Fruit fly (Drosophila melanogaster) whole organism, adult: Measurements from ENCODE around the gene Pop5.

ENCODE experiments used
- CG11617 ChIP-seq: fragments of 200-800 bp; sonication (Bioruptor generic); optimal IDR thresholded peaks from 2 replicates; lab custom pipeline; 2017; ENCODE audit warnings: mild to moderate bottlenecking, missing biosample characterization, missing genetic modification reagents, missing genetic modification characterization
- CG12768 ChIP-seq: fragments of 200-800 bp; sonication (Bioruptor generic); optimal IDR thresholded peaks from 2 replicates; lab custom pipeline; 2017; ENCODE audit warnings: missing biosample characterization, missing genetic modification characterization, mild to moderate bottlenecking, moderate library complexity, missing genetic modification reagents
- CG14711 ChIP-seq: fragments of 200-800 bp; sonication (Bioruptor generic); optimal IDR thresholded peaks from 2 replicates; lab custom pipeline; 2018; ENCODE audit warnings: missing biosample characterization, mild to moderate bottlenecking, missing genetic modification characterization, moderate library complexity
- CG1620 ChIP-seq: fragments of 200-800 bp; sonication (Bioruptor generic); optimal IDR thresholded peaks from 2 replicates; lab custom pipeline; 2016; ENCODE audit warnings: missing biosample characterization, missing genetic modification characterization
- CG33017 ChIP-seq: fragments of 200-800 bp; sonication (Bioruptor generic); optimal IDR thresholded peaks from 2 replicates; lab custom pipeline; 2018; ENCODE audit warnings: missing biosample characterization, mild to moderate bottlenecking, missing genetic modification characterization, moderate library complexity
- CG5204 ChIP-seq: fragments of 200-800 bp; sonication (Bioruptor generic); optimal IDR thresholded peaks from 2 replicates; lab custom pipeline; 2016; ENCODE audit warnings: missing biosample characterization, missing genetic modification characterization
- CG7045 ChIP-seq: fragments of 200-800 bp; sonication (Bioruptor generic); optimal IDR thresholded peaks from 2 replicates; lab custom pipeline; 2017; ENCODE audit warnings: missing biosample characterization, mild to moderate bottlenecking, missing genetic modification characterization
- CG7101 ChIP-seq: fragments of 200-800 bp; sonication (Bioruptor generic); optimal IDR thresholded peaks from 2 replicates; lab custom pipeline; 2018; ENCODE audit warnings: missing biosample characterization, mild to moderate bottlenecking, missing genetic modification characterization, moderate library complexity
- Clk ChIP-seq: fragments of 200-800 bp; sonication (Bioruptor generic); optimal IDR thresholded peaks from 2 replicates; lab custom pipeline; 2017; ENCODE audit warnings: missing biosample characterization, missing genetic modification characterization
- Crg-1 ChIP-seq: fragments of 200-800 bp; sonication (Bioruptor generic); optimal IDR thresholded peaks from 2 replicates; lab custom pipeline; 2016; ENCODE audit warnings: missing biosample characterization, missing genetic modification characterization
- Hr96 ChIP-seq: fragments of 200-800 bp; sonication (Bioruptor generic); optimal IDR thresholded peaks from 2 replicates; lab custom pipeline; 2016; ENCODE audit warnings: missing biosample characterization, missing genetic modification characterization
- Mnt ChIP-seq: fragments of 200-800 bp; sonication (Bioruptor generic); optimal IDR thresholded peaks from 2 replicates; lab custom pipeline; 2016; ENCODE audit warnings: missing biosample characterization, mild to moderate bottlenecking, missing genetic modification characterization
- bab1 ChIP-seq: fragments of 200-800 bp; sonication (Bioruptor generic); optimal IDR thresholded peaks from 3 replicates; lab custom pipeline; 2019; ENCODE audit warnings: missing biosample characterization, mild to moderate bottlenecking, missing genetic modification characterization, moderate library complexity
- cic ChIP-seq: fragments of 200-800 bp; sonication (Bioruptor generic); optimal IDR thresholded peaks from 2 replicates; lab custom pipeline; 2017; ENCODE audit warnings: missing biosample characterization, mild to moderate bottlenecking, missing genetic modification characterization, moderate library complexity
- cnc ChIP-seq, 2 experiments: fragments of >200 bp; optimal IDR thresholded peaks; 2 replicates each; lab custom pipeline; 2017
- kay ChIP-seq: fragments of 200-800 bp; sonication (Bioruptor generic); peaks from one replicate; lab custom pipeline; 2016; ENCODE audit warnings: missing biosample characterization, missing genetic modification characterization, borderline replicate concordance
- ovo ChIP-seq: fragments of 200-800 bp; sonication (Bioruptor generic); optimal IDR thresholded peaks from 2 replicates; lab custom pipeline; 2016; ENCODE audit warnings: missing biosample characterization, missing genetic modification characterization
- pad ChIP-seq: fragments of 200-800 bp; sonication (Bioruptor generic); optimal IDR thresholded peaks from 3 replicates; lab custom pipeline; 2017; ENCODE audit warnings: missing biosample characterization, missing genetic modification characterization, mild to moderate bottlenecking, moderate library complexity, missing genetic modification reagents
- tj ChIP-seq: fragments of 200-800 bp; sonication (Bioruptor generic); optimal IDR thresholded peaks from 3 replicates; lab custom pipeline; 2017; ENCODE audit warnings: missing biosample characterization, mild to moderate bottlenecking, missing genetic modification characterization, moderate library complexity
- toe ChIP-seq: fragments of 200-800 bp; sonication (Bioruptor generic); optimal IDR thresholded peaks from 2 replicates; lab custom pipeline; 2016; ENCODE audit warnings: missing biosample characterization, missing genetic modification characterization

The Pop5 gene

DNA sequence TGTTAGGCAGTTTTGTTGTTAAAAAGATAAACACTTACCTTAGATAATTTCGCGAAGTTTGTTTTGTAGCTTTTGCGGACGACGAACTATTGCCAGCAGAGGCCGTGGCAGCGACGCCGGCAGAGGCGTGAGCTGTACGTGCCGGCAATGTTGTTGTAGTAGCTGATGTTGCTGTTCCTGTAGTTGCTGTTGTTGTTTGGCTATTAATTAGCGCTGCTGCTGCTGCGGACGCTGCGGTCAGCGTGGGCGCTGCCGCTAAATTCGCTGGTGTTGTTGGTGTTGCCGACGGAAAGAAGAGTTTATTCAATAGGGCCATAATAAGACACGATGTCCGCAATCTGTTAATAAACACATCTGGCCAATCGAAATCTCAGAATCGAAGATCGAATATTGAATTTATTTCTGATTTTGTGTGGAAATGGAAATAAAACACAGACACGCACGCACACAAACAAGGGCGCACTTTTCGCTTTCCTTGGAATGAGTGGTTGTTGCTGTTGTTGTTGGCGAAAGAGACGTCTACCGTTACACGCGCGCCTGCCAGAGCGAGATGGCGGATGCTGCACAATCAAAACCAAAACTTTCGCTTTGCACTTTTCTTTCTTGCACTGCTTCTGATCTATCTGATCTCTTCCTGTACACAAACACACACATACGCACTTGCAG, 33.4 kb downstream of the Pop5 start:
- TF ChIP-seq CG33017 (tag; lab: Kevin White, UChicago) (no peak), Mnt (GFP tag; lab: Kevin White, UChicago) (peak; percentile 6), cic (GFP tag; lab: Kevin White, UChicago) (no peak), Hr96 (GFP tag; lab: Kevin White, UChicago) (no peak), Clk (no peak), CG5204 (GFP tag; lab: Kevin White, UChicago) (no peak), CG14711 (no peak), ovo (GFP tag; lab: Kevin White, UChicago) (peak; percentile 60)

DNA sequence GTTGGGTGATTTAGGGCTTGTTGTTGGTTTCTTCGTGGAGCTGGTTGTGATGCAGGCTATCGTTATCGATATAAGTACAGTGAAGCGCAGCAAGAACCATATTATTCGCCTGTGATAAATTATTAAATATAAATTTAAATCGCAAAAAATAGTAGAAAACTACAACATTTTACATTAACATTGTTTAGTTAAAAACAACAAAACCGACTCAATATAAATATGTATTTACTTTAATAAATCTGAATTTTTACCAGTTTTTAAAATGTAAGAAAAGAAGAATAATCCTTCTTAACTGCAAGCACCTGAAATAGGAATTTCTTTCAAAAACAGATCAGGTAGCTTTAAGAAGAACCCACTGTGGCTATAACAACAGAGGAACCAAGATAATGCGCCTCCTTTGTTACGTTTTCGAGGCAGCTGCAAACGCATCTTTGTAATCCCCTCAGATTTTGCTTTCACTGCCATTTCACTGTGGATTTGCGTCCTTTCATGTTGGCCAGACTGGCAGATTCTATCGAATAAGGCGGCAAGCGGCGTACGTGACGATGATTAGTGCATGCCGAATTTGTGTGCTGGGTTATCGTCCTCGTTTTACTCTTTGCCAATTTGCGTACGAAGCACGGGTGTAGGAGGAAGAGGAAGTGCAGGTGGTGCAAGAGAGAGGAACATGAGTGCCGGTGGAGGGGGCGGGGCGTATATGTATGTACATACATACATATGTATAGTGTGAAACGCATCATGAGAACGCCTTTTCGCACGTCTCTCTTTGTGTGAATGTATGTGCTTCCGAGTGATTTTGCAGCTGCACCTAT, 34.1 kb downstream of the Pop5 start:
- TF ChIP-seq toe (no peak), Hr96 (GFP tag; lab: Kevin White, UChicago) (peak; percentile 18), kay (GFP tag; lab: Kevin White, UChicago) (peak; percentile 91), cnc (optimal IDR thresholded peaks at IDR 0.05; lab: Kevin White, UChicago) (peak in 1 of 2 experiments; percentile 19), CG7045 (GFP tag; lab: Kevin White, UChicago) (no peak), cic (GFP tag; lab: Kevin White, UChicago) (peak; percentile 48), CG12768 (GFP tag; lab: Kevin White, UChicago) (peak; percentile 35)

DNA sequence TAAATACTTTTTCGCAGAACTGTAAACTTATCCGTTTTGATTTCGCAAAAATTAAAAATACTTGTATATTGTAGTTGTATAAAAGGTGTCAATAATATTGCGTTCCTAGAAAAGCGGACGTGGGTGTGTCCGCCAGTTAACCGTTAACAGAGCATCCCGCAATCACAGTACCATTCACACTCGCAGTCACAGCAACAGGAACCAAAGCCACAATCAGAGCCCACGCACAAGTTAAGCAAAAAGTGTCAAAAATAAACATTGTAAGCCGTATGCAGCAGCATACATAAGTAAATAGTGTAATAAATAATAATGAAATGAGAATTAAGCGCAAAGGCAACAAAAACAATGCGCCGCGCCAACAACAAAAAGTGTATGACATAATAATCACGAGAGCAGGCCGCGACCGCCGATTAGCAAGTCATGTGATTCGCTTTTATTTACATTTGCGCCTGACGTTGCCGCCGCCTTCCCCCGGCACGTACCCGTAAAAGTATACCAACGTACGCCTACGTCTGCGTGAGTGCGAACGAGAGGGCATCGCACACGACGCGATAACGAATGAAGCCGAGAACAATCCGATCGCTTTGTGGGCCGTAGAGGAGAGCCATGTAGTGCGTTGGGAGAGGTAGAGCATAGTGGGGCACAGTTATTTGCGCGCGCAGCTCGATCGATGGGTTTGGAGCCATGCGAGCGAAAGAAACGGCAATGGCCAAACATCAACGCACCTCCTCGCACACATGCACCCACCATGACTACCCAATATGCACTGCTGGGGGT, 34.9 kb downstream of the Pop5 start:
- TF ChIP-seq cnc (optimal IDR thresholded peaks at IDR 0.05; lab: Kevin White, UChicago) (peak in 1 of 2 experiments; percentile 76), Crg-1 (peak; percentile 2), Clk (peak; percentile 38), pad (GFP tag; lab: Kevin White, UChicago) (peak; percentile 91), kay (GFP tag; lab: Kevin White, UChicago) (no peak), CG33017 (tag; lab: Kevin White, UChicago) (peak; percentile 69), CG11617 (GFP tag; lab: Kevin White, UChicago) (peak; percentile 28), cic (GFP tag; lab: Kevin White, UChicago) (peak; percentile 99), ovo (GFP tag; lab: Kevin White, UChicago) (peak; percentile 82), CG5204 (GFP tag; lab: Kevin White, UChicago) (peak; percentile 53), CG12768 (GFP tag; lab: Kevin White, UChicago) (peak; percentile 92), CG7101 (tag; lab: Kevin White, UChicago) (peak; percentile 44), CG1620 (GFP tag; lab: Kevin White, UChicago) (peak; percentile 17), CG7045 (GFP tag; lab: Kevin White, UChicago) (peak; percentile 53), Mnt (GFP tag; lab: Kevin White, UChicago) (peak; percentile 92), Hr96 (GFP tag; lab: Kevin White, UChicago) (peak; percentile 78), CG14711 (no peak), tj (peak; percentile 92), toe (no peak), bab1 (peak; percentile 74)

DNA sequence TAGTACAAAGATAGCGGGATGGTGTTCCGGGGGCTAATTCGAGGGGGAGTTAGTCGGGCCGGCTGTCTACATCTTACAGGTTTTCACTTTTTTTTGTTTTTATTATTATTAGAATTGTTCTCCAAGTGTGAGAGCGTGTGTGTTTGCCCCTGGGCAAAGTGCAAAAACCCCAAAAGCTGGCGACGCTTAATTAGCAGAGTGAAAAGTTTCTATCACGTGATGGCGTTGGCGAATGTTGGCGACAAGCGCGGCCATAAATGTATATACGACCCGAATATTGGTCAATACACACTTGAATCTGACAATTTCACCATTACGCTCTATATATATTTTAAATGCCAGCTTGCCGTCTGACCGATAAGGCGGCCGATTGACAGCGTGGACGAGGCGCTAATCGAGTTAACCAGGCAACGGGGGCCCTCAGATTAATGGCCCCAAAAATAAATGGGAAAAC, 35.9 kb downstream of the Pop5 start:
- TF ChIP-seq tj = peak; percentile 12
- TF ChIP-seq kay (GFP tag; lab: Kevin White, UChicago) = peak; percentile 63
- no peak for TF ChIP-seq CG7101 (tag; lab: Kevin White, UChicago)
- TF ChIP-seq Hr96 (GFP tag; lab: Kevin White, UChicago) = no peak
- no peak for TF ChIP-seq Crg-1
- TF ChIP-seq bab1 = no peak
- peak; percentile 47 for TF ChIP-seq cic (GFP tag; lab: Kevin White, UChicago)
- TF ChIP-seq CG7045 (GFP tag; lab: Kevin White, UChicago) = no peak
- TF ChIP-seq cnc (optimal IDR thresholded peaks at IDR 0.05; lab: Kevin White, UChicago) = no peak
- no peak for TF ChIP-seq CG11617 (GFP tag; lab: Kevin White, UChicago)
- TF ChIP-seq toe = peak; percentile 9
- TF ChIP-seq pad (GFP tag; lab: Kevin White, UChicago) = no peak
- TF ChIP-seq Clk = no peak
- no peak for TF ChIP-seq CG12768 (GFP tag; lab: Kevin White, UChicago)
- no peak for TF ChIP-seq Mnt (GFP tag; lab: Kevin White, UChicago)
- no peak for TF ChIP-seq CG1620 (GFP tag; lab: Kevin White, UChicago)
- peak; percentile 2 for TF ChIP-seq CG33017 (tag; lab: Kevin White, UChicago)
- no peak for TF ChIP-seq ovo (GFP tag; lab: Kevin White, UChicago)
- no peak for TF ChIP-seq CG14711
- TF ChIP-seq CG5204 (GFP tag; lab: Kevin White, UChicago) = no peak

DNA sequence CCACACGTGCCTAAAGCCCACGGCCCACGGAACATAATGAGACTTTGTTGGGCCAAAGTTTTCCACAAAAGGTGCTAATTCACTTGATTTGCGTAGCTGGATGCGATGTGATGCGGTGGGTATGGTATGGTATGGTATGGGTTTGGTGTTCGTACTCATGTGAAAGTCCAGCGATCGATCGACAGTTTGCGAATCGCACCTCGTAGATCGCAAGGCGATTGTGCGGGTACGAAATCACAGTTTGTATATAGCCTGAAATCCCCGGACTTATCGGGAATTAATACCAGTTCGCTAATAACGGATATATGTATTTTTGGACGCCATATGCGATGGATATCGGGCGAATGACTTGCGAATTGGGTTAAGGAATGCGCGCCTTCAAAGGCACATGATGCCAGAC, 36.9 kb downstream of the Pop5 start:
- TF ChIP-seq CG7045 (GFP tag; lab: Kevin White, UChicago) (no peak), cic (GFP tag; lab: Kevin White, UChicago) (no peak), cnc (optimal IDR thresholded peaks at IDR 0.05; lab: Kevin White, UChicago) (peak in 1 of 2 experiments; percentile 19), Mnt (GFP tag; lab: Kevin White, UChicago) (no peak), tj (no peak), CG12768 (GFP tag; lab: Kevin White, UChicago) (peak; percentile 75)
